Fruit fly (Drosophila melanogaster) whole organism, embryonic: ENCODE results near the gene timeout.

Experiments used
- CG10274 ChIP-seq: fragments of 200-800 bp; sonication (Bioruptor generic); optimal IDR thresholded peaks from 3 replicates; lab custom pipeline; 2017; ENCODE audit warnings: missing biosample characterization, mild to moderate bottlenecking, missing genetic modification characterization
- CG10979 ChIP-seq: fragments of 200-800 bp; sonication (Bioruptor generic); optimal IDR thresholded peaks from 2 replicates; lab custom pipeline; 2018; ENCODE audit warnings: missing biosample characterization, mild to moderate bottlenecking, missing genetic modification characterization, moderate library complexity
- CG11093 ChIP-seq: fragments of 200-800 bp; sonication (Bioruptor generic); IDR thresholded peaks from 3 replicates; pipeline ENCODE4 v1.3.6; 2022; ENCODE audit warnings: missing biosample characterization, missing genetic modification characterization
- CG11696 ChIP-seq: fragments of 200-800 bp; sonication (Bioruptor generic); IDR thresholded peaks from 2 replicates; pipeline ENCODE4 v1.3.6; 2022; ENCODE audit warnings: missing biosample characterization, missing genetic modification characterization
- CG12104 ChIP-seq: fragments of 200-800 bp; sonication (Bioruptor generic); optimal IDR thresholded peaks from 3 replicates; lab custom pipeline; 2016; ENCODE audit warnings: missing biosample characterization, missing genetic modification characterization
- CG12769 ChIP-seq: fragments of 200-800 bp; sonication (Bioruptor generic); optimal IDR thresholded peaks from 2 replicates; lab custom pipeline; 2019; ENCODE audit warnings: missing biosample characterization, mild to moderate bottlenecking, missing genetic modification characterization, moderate library complexity
- CG13287 ChIP-seq: fragments of 200-800 bp; sonication (Bioruptor generic); IDR thresholded peaks from 2 replicates; pipeline ENCODE4 v1.3.6; 2022; ENCODE audit warnings: missing biosample characterization, missing genetic modification characterization; ENCODE audit not compliant: partially characterized antibody
- CG14710 ChIP-seq: fragments of 200-800 bp; sonication (Bioruptor generic); optimal IDR thresholded peaks from 3 replicates; lab custom pipeline; 2019; ENCODE audit warnings: missing biosample characterization, mild to moderate bottlenecking, missing genetic modification characterization, moderate library complexity
- CG15696 ChIP-seq: fragments of 200-800 bp; sonication (Bioruptor generic); optimal IDR thresholded peaks from 2 replicates; lab custom pipeline; 2019; ENCODE audit warnings: missing biosample characterization, mild to moderate bottlenecking, missing genetic modification characterization, moderate library complexity
- CG16863 ChIP-seq: fragments of 200-800 bp; sonication (Bioruptor generic); optimal IDR thresholded peaks from 3 replicates; lab custom pipeline; 2016; ENCODE audit warnings: missing biosample characterization, missing genetic modification characterization
- CG17186 ChIP-seq: fragments of 200-800 bp; sonication (Bioruptor generic); optimal IDR thresholded peaks from 3 replicates; lab custom pipeline; 2017; ENCODE audit warnings: missing biosample characterization, missing genetic modification reagents, missing genetic modification characterization
- CG17361 ChIP-seq: fragments of 200-800 bp; sonication (Bioruptor generic); IDR thresholded peaks from 3 replicates; pipeline ENCODE4 v1.3.6; 2022; ENCODE audit warnings: missing biosample characterization, missing genetic modification characterization
- CG18262 ChIP-seq: fragments of 200-800 bp; optimal IDR thresholded peaks from 3 replicates; lab custom pipeline; 2019; ENCODE audit warnings: missing biosample characterization, mild to moderate bottlenecking, missing genetic modification characterization, moderate library complexity
- CG2199 ChIP-seq: fragments of 200-800 bp; sonication (Bioruptor generic); IDR thresholded peaks from 3 replicates; pipeline ENCODE4 v1.3.6; 2022; ENCODE audit warnings: missing biosample characterization, missing genetic modification characterization
- CG3163 ChIP-seq: fragments of 200-800 bp; sonication (Bioruptor generic); optimal IDR thresholded peaks from 3 replicates; lab custom pipeline; 2016; ENCODE audit warnings: missing biosample characterization, missing genetic modification characterization
- CG3281 ChIP-seq: fragments of 200-800 bp; sonication (Bioruptor generic); optimal IDR thresholded peaks from 3 replicates; lab custom pipeline; 2017; ENCODE audit warnings: missing biosample characterization, mild to moderate bottlenecking, missing genetic modification characterization
- CG43689 ChIP-seq: fragments of 200-800 bp; sonication (Bioruptor generic); IDR thresholded peaks from 2 replicates; pipeline ENCODE4 v1.3.6; 2022; ENCODE audit warnings: missing biosample characterization, missing genetic modification characterization
- CG6654 ChIP-seq: fragments of 200-800 bp; sonication (Bioruptor generic); optimal IDR thresholded peaks from 2 replicates; lab custom pipeline; 2017; ENCODE audit warnings: missing biosample characterization, mild to moderate bottlenecking, missing genetic modification characterization
- CG6813 ChIP-seq: fragments of 200-800 bp; sonication (Bioruptor generic); optimal IDR thresholded peaks from 2 replicates; lab custom pipeline; 2017; ENCODE audit warnings: missing biosample characterization, missing genetic modification characterization, mild to moderate bottlenecking, moderate library complexity, missing genetic modification reagents
- CG7745 ChIP-seq: fragments of 200-800 bp; sonication (Bioruptor generic); optimal IDR thresholded peaks from 2 replicates; lab custom pipeline; 2018; ENCODE audit warnings: missing biosample characterization, mild to moderate bottlenecking, missing genetic modification characterization, moderate library complexity
- CG7963 ChIP-seq: fragments of 200-800 bp; sonication (Bioruptor generic); IDR thresholded peaks from 3 replicates; pipeline ENCODE4 v1.3.6; 2022; ENCODE audit warnings: missing biosample characterization, missing genetic modification characterization; ENCODE audit not compliant: partially characterized antibody
- CG9797 ChIP-seq: fragments of 200-800 bp; sonication (Bioruptor generic); optimal IDR thresholded peaks from 3 replicates; lab custom pipeline; 2018; ENCODE audit warnings: missing biosample characterization, mild to moderate bottlenecking, missing genetic modification characterization
- Doc3 ChIP-seq: fragments of 200-800 bp; sonication (Bioruptor generic); IDR thresholded peaks from 3 replicates; pipeline ENCODE4 v1.3.6; 2022; ENCODE audit warnings: missing biosample characterization, missing genetic modification characterization; ENCODE audit not compliant: partially characterized antibody
- E2f2 ChIP-seq: fragments of 200-800 bp; sonication (Bioruptor generic); IDR thresholded peaks from 2 replicates; pipeline ENCODE4 v1.3.6; 2022; ENCODE audit warnings: missing biosample characterization, missing genetic modification characterization
- ERR ChIP-seq: fragments of 200-800 bp; sonication (Bioruptor generic); optimal IDR thresholded peaks from 2 replicates; lab custom pipeline; 2016; ENCODE audit warnings: missing biosample characterization, missing genetic modification characterization
- HLH54F ChIP-seq: fragments of 200-800 bp; sonication (Bioruptor generic); optimal IDR thresholded peaks from 3 replicates; lab custom pipeline; 2016; ENCODE audit warnings: missing biosample characterization, missing genetic modification characterization
- Oli ChIP-seq: fragments of 200-800 bp; sonication (Bioruptor generic); optimal IDR thresholded peaks from 2 replicates; lab custom pipeline; 2018; ENCODE audit warnings: missing biosample characterization, mild to moderate bottlenecking, missing genetic modification characterization, moderate library complexity
- Poxn ChIP-seq: fragments of 200-800 bp; sonication (Bioruptor generic); IDR thresholded peaks from 2 replicates; pipeline ENCODE4 v1.3.6; 2022; ENCODE audit warnings: missing biosample characterization, missing genetic modification characterization
- Sin3A ChIP-seq: fragments of >200 bp; optimal IDR thresholded peaks from 2 replicates; lab custom pipeline; 2018
- Stat92E ChIP-seq, 3 experiments: fragments of >200 bp in 2 of 3; fragments of 200-800 bp in 1 of 3; sonication (Bioruptor generic) in 1 of 3; optimal IDR thresholded peaks; 2 replicates each; lab custom pipeline; 2017 to 2019; ENCODE audit warnings: missing biosample characterization in 3 of 3, missing genetic modification characterization in 3 of 3, mild to moderate bottlenecking in 1 of 3, moderate library complexity in 1 of 3
- Usf ChIP-seq: fragments of 200-800 bp; sonication (Bioruptor generic); optimal IDR thresholded peaks from 2 replicates; lab custom pipeline; 2017; ENCODE audit warnings: missing genotype, missing biosample characterization, missing genetic modification characterization
- Xbp1 ChIP-seq: fragments of 200-800 bp; sonication (Bioruptor generic); optimal IDR thresholded peaks from 3 replicates; lab custom pipeline; 2016; ENCODE audit warnings: missing biosample characterization, mild to moderate bottlenecking, missing genetic modification characterization
- ara ChIP-seq: fragments of 200-800 bp; sonication (Bioruptor generic); IDR thresholded peaks from 2 replicates; pipeline ENCODE4 v1.3.6; 2022; ENCODE audit warnings: missing biosample characterization, missing genetic modification characterization
- cas ChIP-seq: fragments of 200-800 bp; sonication (Bioruptor generic); IDR thresholded peaks from 2 replicates; pipeline ENCODE4 v1.3.6; 2022; ENCODE audit warnings: missing biosample characterization, missing genetic modification characterization
- cwo ChIP-seq: fragments of 200-800 bp; sonication (Bioruptor generic); optimal IDR thresholded peaks from 3 replicates; lab custom pipeline; 2017; ENCODE audit warnings: missing biosample characterization, missing genetic modification characterization, mild to moderate bottlenecking, moderate library complexity, missing genetic modification reagents
- dm ChIP-seq: fragments of 200-800 bp; sonication (Bioruptor generic); optimal IDR thresholded peaks from 3 replicates; lab custom pipeline; 2016; ENCODE audit warnings: missing biosample characterization, missing genetic modification characterization
- dpn ChIP-seq, 2 experiments: fragments of 200-800 bp; sonication (Bioruptor generic); optimal IDR thresholded peaks; 3 replicates each; lab custom pipeline; 2016; ENCODE audit warnings: missing biosample characterization in 2 of 2, missing genetic modification characterization in 2 of 2
- fd96Cb ChIP-seq: fragments of 200-800 bp; sonication (Bioruptor generic); optimal IDR thresholded peaks from 2 replicates; lab custom pipeline; 2018; ENCODE audit warnings: missing biosample characterization, mild to moderate bottlenecking, missing genetic modification characterization, moderate library complexity
- fu2 ChIP-seq: fragments of 200-800 bp; sonication (Bioruptor generic); optimal IDR thresholded peaks from 2 replicates; lab custom pipeline; 2016; ENCODE audit warnings: missing biosample characterization, missing genetic modification characterization
- gcm ChIP-seq: fragments of 200-800 bp; sonication (Bioruptor generic); optimal IDR thresholded peaks from 2 replicates; lab custom pipeline; 2019; ENCODE audit warnings: missing biosample characterization, mild to moderate bottlenecking, missing genetic modification characterization, moderate library complexity
- h ChIP-seq: fragments of >200 bp; optimal IDR thresholded peaks from 2 replicates; lab custom pipeline; 2017
- jing ChIP-seq: fragments of 200-800 bp; sonication (Bioruptor generic); optimal IDR thresholded peaks from 2 replicates; lab custom pipeline; 2018; ENCODE audit warnings: missing biosample characterization, mild to moderate bottlenecking, missing genetic modification characterization
- lola ChIP-seq, 3 experiments: fragments of >200 bp in 2 of 3; fragments of 200-800 bp in 1 of 3; sonication (Bioruptor generic) in 1 of 3; optimal IDR thresholded peaks; 2 replicates each; lab custom pipeline; 2017 to 2019; ENCODE audit warnings: missing biosample characterization in 3 of 3, missing genetic modification characterization in 3 of 3, mild to moderate bottlenecking in 1 of 3, moderate library complexity in 1 of 3
- psq ChIP-seq: fragments of 200-800 bp; sonication (Bioruptor generic); optimal IDR thresholded peaks from 2 replicates; lab custom pipeline; 2017; ENCODE audit warnings: missing biosample characterization, missing genetic modification characterization
- pum ChIP-seq: fragments of 200-800 bp; sonication (Bioruptor generic); optimal IDR thresholded peaks from 2 replicates; lab custom pipeline; 2016; ENCODE audit warnings: missing biosample characterization, missing genetic modification characterization
- pzg ChIP-seq: fragments of 200-800 bp; sonication (Bioruptor generic); optimal IDR thresholded peaks from 3 replicates; lab custom pipeline; 2018; ENCODE audit warnings: missing biosample characterization, mild to moderate bottlenecking, missing genetic modification characterization, moderate library complexity
- ranshi ChIP-seq: fragments of 200-800 bp; sonication (Bioruptor generic); IDR thresholded peaks from 2 replicates; pipeline ENCODE4 v1.3.6; 2022; ENCODE audit warnings: missing biosample characterization, missing genetic modification characterization
- unc-4 ChIP-seq: fragments of 200-800 bp; sonication (Bioruptor generic); IDR thresholded peaks from 2 replicates; pipeline ENCODE4 v1.3.6; 2022; ENCODE audit warnings: missing biosample characterization, missing genetic modification characterization; ENCODE audit not compliant: partially characterized antibody
- z ChIP-seq: fragments of 200-800 bp; sonication (Bioruptor generic); IDR thresholded peaks from 3 replicates; pipeline ENCODE4 v1.3.6; 2022; ENCODE audit warnings: missing biosample characterization, missing genetic modification characterization
- zen2 ChIP-seq: fragments of 200-800 bp; sonication (Bioruptor generic); IDR thresholded peaks from 3 replicates; pipeline ENCODE4 v1.3.6; 2022; ENCODE audit warnings: missing biosample characterization, missing genetic modification characterization; ENCODE audit not compliant: partially characterized antibody
- zfh1 ChIP-seq: fragments of 200-800 bp; sonication (Bioruptor generic); IDR thresholded peaks from 3 replicates; pipeline ENCODE4 v1.3.6; 2022; ENCODE audit warnings: missing biosample characterization, missing genetic modification characterization

timeout gene

DNA sequence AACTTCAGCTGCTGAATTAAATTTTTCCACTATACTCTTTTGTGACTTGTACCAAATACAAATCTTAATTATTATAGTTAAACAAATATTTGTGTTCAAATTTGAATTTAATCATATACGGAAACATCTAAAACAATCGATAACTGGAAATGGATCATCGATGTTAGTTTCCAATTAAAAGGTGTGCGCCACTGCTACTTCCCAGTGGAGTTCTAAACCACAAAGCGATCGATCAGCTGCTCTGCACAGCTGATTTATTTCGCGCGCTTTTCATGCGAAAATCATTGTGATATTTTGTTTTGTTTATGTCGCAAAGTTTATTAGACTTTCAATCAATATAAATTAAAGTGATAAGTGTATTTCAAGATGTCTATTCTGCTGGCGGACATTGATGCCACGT lies at the start of gene timeout (continued):
- TF ChIP-seq CG6813: no peak
- no peak for TF ChIP-seq dpn (GFP tag; optimal IDR thresholded peaks at IDR 0.05; lab: Kevin White, UChicago)
- no peak for TF ChIP-seq pum (GFP tag; lab: Kevin White, UChicago)
- TF ChIP-seq CG17361 (GFP tag; lab: Robert Waterston, UW): no peak
- TF ChIP-seq z: no peak
- TF ChIP-seq CG17186 (GFP tag; lab: Kevin White, UChicago): peak; percentile 81
- peak; percentile 89 for TF ChIP-seq E2f2 (GFP tag; lab: Robert Waterston, UW)
- TF ChIP-seq HLH54F: no peak
- TF ChIP-seq Xbp1 (GFP tag; lab: Kevin White, UChicago): no peak
- TF ChIP-seq zfh1 (GFP tag; lab: Robert Waterston, UW): no peak
- peak; percentile 73 for TF ChIP-seq unc-4 (GFP tag; lab: Robert Waterston, UW)
- no peak for TF ChIP-seq dm (GFP tag; lab: Kevin White, UChicago)
- TF ChIP-seq CG15696 (tag; lab: Kevin White, UChicago): no peak
- TF ChIP-seq CG13287 (GFP tag; lab: Robert Waterston, UW): peak; percentile 88
- no peak for TF ChIP-seq gcm (GFP tag; lab: Kevin White, UChicago)
- no peak for TF ChIP-seq CG10274
- TF ChIP-seq CG14710: peak; percentile 73
- no peak for TF ChIP-seq cas (GFP tag; lab: Robert Waterston, UW)
- TF ChIP-seq zen2 (GFP tag; lab: Robert Waterston, UW): peak; percentile 36; the same call in 1 of the 3 replicates
- TF ChIP-seq CG12104: no peak
- TF ChIP-seq pzg (GFP tag; lab: Kevin White, UChicago): peak; percentile 74
- TF ChIP-seq fd96Cb (tag; lab: Kevin White, UChicago): no peak
- TF ChIP-seq fu2: no peak
- no peak for TF ChIP-seq cwo (GFP tag; lab: Kevin White, UChicago)
- no peak for TF ChIP-seq CG43689
- no peak for TF ChIP-seq CG16863 (GFP tag; lab: Kevin White, UChicago)
- TF ChIP-seq jing (GFP tag; lab: Kevin White, UChicago): no peak
- TF ChIP-seq h (lab: Kevin White, UChicago): no peak
- no peak for TF ChIP-seq ranshi (GFP tag; lab: Robert Waterston, UW)
- peak; percentile 38 for TF ChIP-seq CG9797 (GFP tag; lab: Kevin White, UChicago)
- TF ChIP-seq lola (GFP tag; optimal IDR thresholded peaks at IDR 0.05; lab: Kevin White, UChicago): no peak
- no peak for TF ChIP-seq CG3163 (GFP tag; lab: Kevin White, UChicago)
- TF ChIP-seq ara: no peak
- peak; percentile 25 for TF ChIP-seq Sin3A (lab: Kevin White, UChicago)
- TF ChIP-seq CG11093: no peak
- peak; percentile 68 for TF ChIP-seq Doc3
- TF ChIP-seq CG12769 (tag; lab: Kevin White, UChicago): no peak
- no peak for TF ChIP-seq CG2199 (GFP tag; lab: Robert Waterston, UW)
- no peak for TF ChIP-seq psq
- TF ChIP-seq CG3281 (GFP tag; lab: Kevin White, UChicago): no peak
- no peak for TF ChIP-seq Usf (GFP tag; lab: Kevin White, UChicago)
- no peak for TF ChIP-seq CG7745 (tag; lab: Kevin White, UChicago)
- no peak for TF ChIP-seq CG18262 (tag; lab: Kevin White, UChicago)
- no peak for TF ChIP-seq CG10979 (tag; lab: Kevin White, UChicago)
- TF ChIP-seq Oli (tag; lab: Kevin White, UChicago): no peak
- no peak for TF ChIP-seq Stat92E (GFP tag; optimal IDR thresholded peaks at IDR 0.05; lab: Kevin White, UChicago)
- TF ChIP-seq Poxn (GFP tag; lab: Robert Waterston, UW): no peak
- TF ChIP-seq ERR (GFP tag; lab: Kevin White, UChicago): no peak
- no peak for TF ChIP-seq CG11696
- TF ChIP-seq CG7963: no peak; the same call in 2 of the 3 replicates
- TF ChIP-seq CG6654: no peak
